Fruit fly (Drosophila melanogaster): ENCODE results near the gene Reps.

Gene Reps

DNA sequence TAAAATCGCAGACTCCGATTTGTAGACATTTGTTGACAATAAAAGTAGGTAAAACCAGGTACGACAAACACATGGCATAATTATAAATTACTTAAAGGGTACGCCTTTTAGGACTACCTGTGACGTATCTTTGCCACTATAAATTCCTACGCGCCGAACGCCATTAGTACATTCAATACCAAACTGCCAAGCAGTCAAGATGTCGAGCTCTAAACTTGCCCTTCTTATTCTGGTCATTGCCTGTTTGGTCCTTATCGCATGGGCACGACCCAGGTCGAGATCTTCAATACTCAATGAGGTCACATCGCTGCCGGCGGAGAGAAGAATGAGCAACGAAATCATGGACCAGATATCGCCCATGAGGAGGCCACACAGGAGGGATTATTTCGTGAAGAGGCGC, 35.6 kb downstream of the Reps start, which contains the start of gene CG14915:
Gene CG14915, plus strand, starts transcription at position 166 of the 400 bp plus-strand sequence.
- TF ChIP-seq OdsH (GFP tag; optimal IDR thresholded peaks at IDR 0.05) (no peak), Abd-B (GFP tag; optimal IDR thresholded peaks at IDR 0.05) (no peak), Rel (GFP tag; optimal IDR thresholded peaks at IDR 0.05) (no peak), Rel (tag; optimal IDR thresholded peaks at IDR 0.05) (no peak)

DNA sequence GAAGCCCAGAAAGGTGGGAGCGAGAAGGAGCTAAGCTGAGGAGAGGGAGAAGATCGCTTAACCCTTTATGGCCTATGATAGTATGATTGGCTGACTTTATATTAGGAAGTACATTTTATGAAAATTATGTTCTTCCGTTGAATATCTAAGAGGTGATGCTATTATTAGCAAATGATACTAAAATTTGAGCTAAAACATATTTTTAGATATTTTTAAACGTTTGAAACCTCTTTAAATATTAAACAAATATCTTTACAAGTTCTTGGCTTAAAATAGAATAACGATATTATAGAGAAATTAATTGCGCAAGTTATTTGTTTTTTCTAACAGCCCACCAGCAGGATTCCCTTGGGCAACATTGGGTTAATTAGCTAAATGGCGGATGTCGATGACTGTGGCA, 37.0 kb downstream of the Reps start:
- TF ChIP-seq br (GFP tag; optimal IDR thresholded peaks at IDR 0.05), result peak; percentile 15
- TF ChIP-seq OdsH (GFP tag; optimal IDR thresholded peaks at IDR 0.05), result peak; percentile 55
- TF ChIP-seq Hr83 (GFP tag; optimal IDR thresholded peaks at IDR 0.05; ENCODE audit: poor library complexity, severe bottlenecking), result no peak
- peak; percentile 16 for TF ChIP-seq psq (GFP tag; optimal IDR thresholded peaks at IDR 0.05)
- peak; percentile 27 for TF ChIP-seq ey (GFP tag; optimal IDR thresholded peaks at IDR 0.05)
- no peak for TF ChIP-seq jim (GFP tag; optimal IDR thresholded peaks at IDR 0.05)
- peak; percentile 21 for TF ChIP-seq rgr (GFP tag; optimal IDR thresholded peaks at IDR 0.05)
- peak; percentile 36 for TF ChIP-seq HLH106 (tag; optimal IDR thresholded peaks at IDR 0.05)
- TF ChIP-seq foxo (GFP tag; optimal IDR thresholded peaks at IDR 0.05), result peak in 1 of 2 experiments; percentile 32
- no peak for TF ChIP-seq CG32264 (GFP tag; optimal IDR thresholded peaks at IDR 0.05)
- no peak for TF ChIP-seq Rel (GFP tag; optimal IDR thresholded peaks at IDR 0.05)
- no peak for TF ChIP-seq Rel (tag; optimal IDR thresholded peaks at IDR 0.05)
- peak; percentile 37 for TF ChIP-seq woc (GFP tag; optimal IDR thresholded peaks at IDR 0.05)
- TF ChIP-seq dsf (GFP tag; optimal IDR thresholded peaks at IDR 0.05; ENCODE audit: borderline replicate concordance), result no peak
- peak; percentile 28 for TF ChIP-seq h (GFP tag; optimal IDR thresholded peaks at IDR 0.05)
- no peak for TF ChIP-seq Dfd (GFP tag; optimal IDR thresholded peaks at IDR 0.05)
- TF ChIP-seq fru (GFP tag; optimal IDR thresholded peaks at IDR 0.05), result peak; percentile 52
- no peak for TF ChIP-seq Hr78 (GFP tag; optimal IDR thresholded peaks at IDR 0.05)
- TF ChIP-seq Sp1 (GFP tag; optimal IDR thresholded peaks at IDR 0.05), result peak; percentile 54

DNA sequence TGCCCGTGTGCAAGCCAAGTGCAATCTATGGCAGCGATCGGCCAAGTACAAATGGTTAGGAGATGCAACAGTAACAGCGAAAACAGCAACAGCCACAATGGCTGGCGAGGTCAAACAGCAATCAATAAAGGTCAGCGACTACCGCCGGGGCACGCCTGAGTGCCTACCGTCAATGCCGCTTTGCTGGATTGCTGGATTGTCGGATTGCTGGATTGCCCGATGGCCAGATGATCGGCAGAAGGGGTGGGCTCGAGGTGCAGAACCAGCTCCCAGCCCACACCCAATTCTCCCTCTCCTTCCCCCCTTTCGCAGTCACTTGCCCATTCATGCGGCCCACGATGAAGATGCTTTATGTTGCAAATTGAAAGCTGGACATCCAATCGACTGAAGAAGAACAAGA, 37.5 kb downstream of the Reps start:
- peak; percentile 1 for TF ChIP-seq Dif (GFP tag; optimal IDR thresholded peaks at IDR 0.05; ENCODE audit: partially characterized antibody)
- TF ChIP-seq lola (GFP tag; optimal IDR thresholded peaks at IDR 0.05), result no peak

DNA sequence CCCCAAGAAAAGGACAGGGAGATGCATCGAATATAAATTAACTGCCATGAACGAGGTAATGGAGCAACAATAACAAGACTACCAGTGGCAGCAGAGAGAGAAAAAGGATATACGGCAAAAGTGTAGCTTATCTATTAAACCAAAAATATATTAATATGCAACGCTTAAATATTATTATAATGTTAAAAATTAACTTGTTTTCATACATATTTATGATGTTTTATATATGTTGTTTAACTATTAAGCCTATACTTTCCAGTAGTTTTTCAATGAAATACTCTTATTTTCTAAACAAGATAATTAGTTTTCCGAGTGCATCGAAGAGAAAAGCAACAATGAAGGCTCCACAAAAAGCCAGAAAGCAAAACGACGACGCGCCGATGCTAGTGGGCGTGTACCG, 38.0 kb downstream of the Reps start:
- TF ChIP-seq Mio (GFP tag; optimal IDR thresholded peaks at IDR 0.05), result no peak
- TF ChIP-seq GATAd (GFP tag; optimal IDR thresholded peaks at IDR 0.05), result no peak
- TF ChIP-seq dsf (GFP tag; optimal IDR thresholded peaks at IDR 0.05; ENCODE audit: borderline replicate concordance), result no peak
- TF ChIP-seq pan (optimal IDR thresholded peaks at IDR 0.05), result no peak
- no peak for TF ChIP-seq CrebA (GFP tag; optimal IDR thresholded peaks at IDR 0.05; ENCODE audit: borderline replicate concordance)
- TF ChIP-seq h (GFP tag; optimal IDR thresholded peaks at IDR 0.05), result no peak
- TF ChIP-seq ey (GFP tag; optimal IDR thresholded peaks at IDR 0.05), result no peak
- no peak for TF ChIP-seq rgr (GFP tag; optimal IDR thresholded peaks at IDR 0.05)
- TF ChIP-seq CG9705 (GFP tag; optimal IDR thresholded peaks at IDR 0.05), result no peak
- no peak for TF ChIP-seq brk (GFP tag; optimal IDR thresholded peaks at IDR 0.05)
- no peak for TF ChIP-seq Dif (GFP tag; optimal IDR thresholded peaks at IDR 0.05; ENCODE audit: partially characterized antibody)
- no peak for TF ChIP-seq fru (GFP tag; optimal IDR thresholded peaks at IDR 0.05)
- no peak for TF ChIP-seq Hr78 (GFP tag; optimal IDR thresholded peaks at IDR 0.05)
- no peak for TF ChIP-seq tai (GFP tag; optimal IDR thresholded peaks at IDR 0.05)
- TF ChIP-seq woc (GFP tag; optimal IDR thresholded peaks at IDR 0.05), result no peak
- TF ChIP-seq sage (GFP tag; optimal IDR thresholded peaks at IDR 0.05), result no peak
- TF ChIP-seq Jra (GFP tag; optimal IDR thresholded peaks at IDR 0.05), result no peak

DNA sequence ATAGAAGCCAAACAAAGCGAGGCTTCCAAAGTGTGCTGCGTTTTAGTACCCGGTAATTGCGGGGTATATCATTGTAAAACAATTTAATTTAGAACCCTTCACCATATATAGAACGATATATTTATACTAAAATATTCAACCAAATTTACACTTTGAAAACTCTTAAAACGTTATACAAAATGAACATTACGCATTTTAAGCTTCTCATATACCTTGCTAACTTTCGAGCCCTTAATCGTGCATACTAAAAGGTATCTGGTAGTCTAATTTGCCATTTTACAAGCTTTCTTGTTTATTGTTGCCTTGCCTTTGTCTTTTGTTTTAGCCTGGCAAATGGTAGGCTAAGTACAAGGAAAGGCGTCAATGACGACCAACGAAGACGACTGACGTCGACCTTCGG, 38.5 kb downstream of the Reps start:
- TF ChIP-seq Myc (optimal IDR thresholded peaks at IDR 0.05) (no peak), dmrt93B (GFP tag; optimal IDR thresholded peaks at IDR 0.05) (no peak), sv (GFP tag; optimal IDR thresholded peaks at IDR 0.05) (no peak), CrebA (GFP tag; optimal IDR thresholded peaks at IDR 0.05; ENCODE audit: borderline replicate concordance) (no peak), Hr83 (GFP tag; optimal IDR thresholded peaks at IDR 0.05; ENCODE audit: poor library complexity, severe bottlenecking) (no peak), CG32264 (GFP tag; optimal IDR thresholded peaks at IDR 0.05) (no peak), Dfd (GFP tag; optimal IDR thresholded peaks at IDR 0.05) (no peak), Sp1 (GFP tag; optimal IDR thresholded peaks at IDR 0.05) (no peak), dsf (GFP tag; optimal IDR thresholded peaks at IDR 0.05; ENCODE audit: borderline replicate concordance) (no peak), brk (GFP tag; optimal IDR thresholded peaks at IDR 0.05) (no peak), HLH106 (tag; optimal IDR thresholded peaks at IDR 0.05) (no peak), h (GFP tag; optimal IDR thresholded peaks at IDR 0.05) (no peak), Abd-B (GFP tag; optimal IDR thresholded peaks at IDR 0.05) (no peak), Vsx2 (GFP tag; optimal IDR thresholded peaks at IDR 0.05; ENCODE audit: partially characterized antibody) (no peak), pan (optimal IDR thresholded peaks at IDR 0.05) (peak; percentile 21), tai (GFP tag; optimal IDR thresholded peaks at IDR 0.05) (no peak), woc (GFP tag; optimal IDR thresholded peaks at IDR 0.05) (peak; percentile 55), lola (GFP tag; optimal IDR thresholded peaks at IDR 0.05) (no peak), sage (GFP tag; optimal IDR thresholded peaks at IDR 0.05) (no peak), usp (GFP tag; optimal IDR thresholded peaks at IDR 0.05) (no peak), br (GFP tag; optimal IDR thresholded peaks at IDR 0.05) (peak; percentile 11), CG9705 (GFP tag; optimal IDR thresholded peaks at IDR 0.05) (no peak), psq (GFP tag; optimal IDR thresholded peaks at IDR 0.05) (no peak)

All from whole organism, wandering third instar larva.